Worm (Caenorhabditis elegans) whole organism, L4 larva: ENCODE results near the gene K02E7.4.

ENCODE experiments used
- F26F4.8 ChIP-seq: fragments of 200-800 bp; sonication (Bioruptor generic); conservative IDR thresholded peaks from 2 replicates; pipeline ENCODE4 v1.3.6; 2022; ENCODE audit warnings: missing genetic modification characterization, missing compliant biosample characterization
- F37D6.2 ChIP-seq: sonication (generic microtip); optimal IDR thresholded peaks from 2 replicates; lab custom pipeline; 2016; ENCODE audit warnings: mild to moderate bottlenecking, missing genetic modification characterization, missing compliant biosample characterization
- F49E8.2 ChIP-seq: sonication (generic microtip); optimal IDR thresholded peaks from 2 replicates; lab custom pipeline; 2016; ENCODE audit warnings: missing compliant biosample characterization, mild to moderate bottlenecking, missing genetic modification characterization, borderline replicate concordance
- R02D3.7 ChIP-seq: fragments of 150-350 bp; sonication (generic microtip); optimal IDR thresholded peaks from 3 replicates; lab custom pipeline; 2014; ENCODE audit warnings: missing biosample characterization, missing genetic modification characterization
- T20F7.1 ChIP-seq: fragments of 200-800 bp; sonication (Bioruptor generic); optimal IDR thresholded peaks from 2 replicates; lab custom pipeline; 2018; ENCODE audit warnings: mild to moderate bottlenecking, missing genetic modification characterization, missing compliant biosample characterization
- T26A8.4 ChIP-seq: fragments of 200-800 bp; sonication (Bioruptor generic); IDR thresholded peaks from 2 replicates; pipeline ENCODE4 v1.3.6; 2022; ENCODE audit warnings: missing genetic modification characterization, missing compliant biosample characterization
- Y48G9A.11 ChIP-seq: fragments of 200-800 bp; sonication (Bioruptor generic); IDR thresholded peaks from 2 replicates; pipeline ENCODE4 v1.3.6; 2022; ENCODE audit warnings: missing genetic modification reagents, missing genetic modification characterization, missing compliant biosample characterization
- Y75B8A.6 ChIP-seq: fragments of 200-800 bp; sonication (Bioruptor generic); IDR thresholded peaks from 2 replicates; pipeline ENCODE4 v1.3.6; 2022; ENCODE audit warnings: missing genetic modification reagents, missing genetic modification characterization, missing compliant biosample characterization
- ZK546.5 ChIP-seq, 2 experiments: sonication (generic microtip); optimal IDR thresholded peaks; 2 replicates each; lab custom pipeline; 2017; ENCODE audit warnings: missing biosample characterization in 2 of 2, missing genetic modification characterization in 2 of 2
- aha-1 ChIP-seq: fragments of 150-350 bp; peaks from one replicate; lab custom pipeline; 2014; ENCODE audit warnings: missing biosample characterization, missing genetic modification characterization
- aly-2 ChIP-seq: sonication (generic microtip); optimal IDR thresholded peaks from 2 replicates; lab custom pipeline; 2018; ENCODE audit warnings: missing biosample characterization, missing genetic modification characterization
- ceh-28 ChIP-seq: fragments of 150-350 bp; optimal IDR thresholded peaks from 2 replicates; lab custom pipeline; 2014; ENCODE audit warnings: missing biosample characterization, missing genetic modification reagents, missing genetic modification characterization
- ceh-32 ChIP-seq: sonication (generic microtip); optimal IDR thresholded peaks from 2 replicates; lab custom pipeline; 2016; ENCODE audit warnings: mild to moderate bottlenecking, missing genetic modification characterization, missing compliant biosample characterization; ENCODE audit not compliant: poor library complexity
- ctbp-1 ChIP-seq: fragments of 200-800 bp; sonication (Bioruptor generic); IDR thresholded peaks from 2 replicates; pipeline ENCODE4 v1.3.6; 2022; ENCODE audit warnings: missing genetic modification reagents, missing genetic modification characterization, missing compliant biosample characterization
- daf-8 ChIP-seq: fragments of 200-800 bp; sonication (Bioruptor generic); IDR thresholded peaks from 2 replicates; pipeline ENCODE4 v1.3.6; 2022; ENCODE audit warnings: missing genetic modification characterization, missing compliant biosample characterization
- dve-1 ChIP-seq: sonication (generic microtip); optimal IDR thresholded peaks from 2 replicates; lab custom pipeline; 2017; ENCODE audit warnings: antibody characterized with exemption, mild to moderate bottlenecking, missing genetic modification characterization, missing compliant biosample characterization; ENCODE audit not compliant: insufficient read depth
- egl-43 ChIP-seq: fragments of 200-800 bp; sonication (Bioruptor generic); IDR thresholded peaks from 2 replicates; pipeline ENCODE4 v1.3.6; 2022; ENCODE audit warnings: missing genetic modification reagents, missing genetic modification characterization, missing compliant biosample characterization
- lim-7 ChIP-seq: fragments of 200-800 bp; sonication (Bioruptor generic); IDR thresholded peaks from 2 replicates; pipeline ENCODE4 v1.3.6; 2022; ENCODE audit warnings: missing genetic modification characterization, missing compliant biosample characterization
- lin-38 ChIP-seq: fragments of 200-800 bp; sonication (Bioruptor generic); IDR thresholded peaks from 2 replicates; pipeline ENCODE4 v1.3.6; 2022; ENCODE audit warnings: missing genetic modification reagents, missing genetic modification characterization, missing compliant biosample characterization
- madf-5 ChIP-seq, 2 experiments: fragments of 200-800 bp; sonication (Bioruptor generic); IDR thresholded peaks; 2 replicates each; pipeline ENCODE4 v1.3.6; 2022; ENCODE audit warnings: missing compliant biosample characterization in 2 of 2, missing genetic modification characterization in 2 of 2
- mdt-29 ChIP-seq: fragments of 200-800 bp; sonication (Bioruptor generic); IDR thresholded peaks from 2 replicates; pipeline ENCODE4 v1.3.6; 2022; ENCODE audit warnings: missing genetic modification reagents, missing genetic modification characterization, missing compliant biosample characterization
- nhr-11 ChIP-seq: fragments of 150-350 bp; optimal IDR thresholded peaks from 2 replicates; lab custom pipeline; 2014; ENCODE audit warnings: missing biosample characterization, missing genetic modification characterization
- nhr-41 ChIP-seq: fragments of 200-800 bp; sonication (Bioruptor generic); IDR thresholded peaks from 2 replicates; pipeline ENCODE4 v1.3.6; 2022; ENCODE audit warnings: missing genetic modification reagents, missing genetic modification characterization, missing compliant biosample characterization
- pha-4 ChIP-seq, 2 experiments: fragments of 150-350 bp in 1 of 2; fragments of 200-800 bp in 1 of 2; sonication (Bioruptor generic) in 1 of 2; IDR thresholded peaks in 1 of 2; optimal IDR thresholded peaks in 1 of 2; 2 replicates each; pipeline versions ENCODE4 v1.3.6 to Lab custom; 2014 to 2022; ENCODE audit warnings: missing genetic modification characterization in 2 of 2, missing genetic modification reagents in 2 of 2, missing biosample characterization in 1 of 2, missing compliant biosample characterization in 1 of 2
- php-3 ChIP-seq: fragments of 200-800 bp; sonication (Bioruptor generic); IDR thresholded peaks from 2 replicates; pipeline ENCODE4 v1.3.6; 2022; ENCODE audit warnings: missing genetic modification reagents, missing genetic modification characterization, missing compliant biosample characterization
- pqm-1 ChIP-seq: sonication (generic microtip); optimal IDR thresholded peaks from 2 replicates; lab custom pipeline; 2017; ENCODE audit warnings: missing biosample characterization, missing genetic modification characterization
- saeg-2 ChIP-seq: fragments of 200-800 bp; sonication (Bioruptor generic); IDR thresholded peaks from 2 replicates; pipeline ENCODE4 v1.3.6; 2022; ENCODE audit warnings: missing genetic modification reagents, missing genetic modification characterization, missing compliant biosample characterization
- sdz-12 ChIP-seq: fragments of 200-800 bp; sonication (Bioruptor generic); optimal IDR thresholded peaks from 2 replicates; lab custom pipeline; 2018; ENCODE audit warnings: mild to moderate bottlenecking, missing genetic modification characterization, missing compliant biosample characterization
- set-16 ChIP-seq: fragments of 200-800 bp; sonication (Bioruptor generic); IDR thresholded peaks from 2 replicates; pipeline ENCODE4 v1.3.6; 2022; ENCODE audit warnings: missing genetic modification reagents, missing genetic modification characterization, missing compliant biosample characterization
- snpc-4 ChIP-seq: fragments of 150-350 bp; optimal IDR thresholded peaks from 2 replicates; lab custom pipeline; 2014; ENCODE audit warnings: missing biosample characterization, missing genetic modification characterization
- unc-130 ChIP-seq: sonication (generic microtip); optimal IDR thresholded peaks from 2 replicates; lab custom pipeline; 2016; ENCODE audit warnings: missing genetic modification reagents, missing genetic modification characterization, missing compliant biosample characterization
- zfp-2 ChIP-seq: sonication (generic microtip); optimal IDR thresholded peaks from 2 replicates; lab custom pipeline; 2016; ENCODE audit warnings: mild to moderate bottlenecking, missing genetic modification characterization, missing compliant biosample characterization
- zfp-3 ChIP-seq: fragments of 200-800 bp; sonication (Bioruptor generic); conservative IDR thresholded peaks from 2 replicates; pipeline ENCODE4 v1.3.6; 2022; ENCODE audit warnings: missing genetic modification reagents, missing genetic modification characterization, missing compliant biosample characterization
- zip-11 ChIP-seq: fragments of 200-800 bp; sonication (Bioruptor generic); IDR thresholded peaks from 2 replicates; pipeline ENCODE4 v1.3.6; 2022; ENCODE audit warnings: missing genetic modification characterization, missing compliant biosample characterization

Gene K02E7.4

DNA sequence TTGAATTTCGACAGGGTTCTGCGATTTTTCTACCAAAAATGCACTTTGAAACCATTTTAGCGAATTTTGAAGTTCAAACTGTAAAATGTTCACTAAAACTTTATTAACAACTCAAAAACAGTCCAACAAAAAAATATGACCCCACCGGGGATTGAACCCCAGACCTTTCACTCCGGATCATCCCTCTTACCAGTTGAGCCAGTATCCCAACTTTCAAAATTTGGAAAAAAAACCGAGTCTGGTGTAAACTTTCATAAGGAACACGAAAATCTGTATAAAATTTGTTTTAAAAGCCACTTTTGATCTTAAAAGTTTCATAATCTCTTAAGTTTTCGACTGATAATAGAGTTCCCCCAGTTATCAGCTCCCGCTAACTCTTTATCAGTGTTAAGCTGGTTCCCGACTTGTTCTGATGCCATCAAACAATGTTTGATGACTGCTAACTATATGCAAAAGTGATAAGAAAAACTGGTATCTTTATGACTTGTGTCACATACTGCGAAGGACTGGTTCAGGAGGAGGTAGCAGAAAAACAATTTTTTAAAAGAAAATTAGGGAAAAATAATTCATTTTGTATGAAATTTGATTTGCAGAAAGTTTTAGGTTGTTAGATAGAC is 31.4 kb downstream of the K02E7.4 start (continued):
- TF ChIP-seq php-3 (GFP tag; lab: Robert Waterston, UW), result peak; percentile 97
- TF ChIP-seq ceh-28, result no peak
- TF ChIP-seq ctbp-1 (GFP tag; lab: Robert Waterston, UW), result no peak
- TF ChIP-seq egl-43 (GFP tag; lab: Robert Waterston, UW), result no peak
- TF ChIP-seq nhr-41 (GFP tag; lab: Robert Waterston, UW), result 0 out of 2 replicates have a peak, but pooled peaks have one; percentile 59
- TF ChIP-seq F49E8.2 (tag; lab: Kevin White, UChicago), result no peak
- TF ChIP-seq, all 104 proteins: peak for 23

- TF ChIP-seq R02D3.7 (tag; lab: Kevin White, UChicago) (no peak), saeg-2 (GFP tag; lab: Robert Waterston, UW) (no peak), aha-1 (no peak), F26F4.8 (no peak), Y75B8A.6 (GFP tag; lab: Robert Waterston, UW) (no peak), aly-2 (no peak), F37D6.2 (tag; lab: Kevin White, UChicago) (no peak), zfp-3 (GFP tag; lab: Robert Waterston, UW) (no peak), daf-8 (GFP tag; lab: Robert Waterston, UW) (no peak), zip-11 (GFP tag; lab: Robert Waterston, UW) (no peak), lim-7 (GFP tag; lab: Robert Waterston, UW) (no peak), pqm-1 (tag; lab: Kevin White, UChicago) (no peak), ZK546.5 (tag; optimal IDR thresholded peaks at IDR 0.05; lab: Kevin White, UChicago) (no peak)
- TF ChIP-seq, all 104 proteins: peak for 0
Observed at ce11 chrII:1104409-1104808, 32.2 kb downstream of the K02E7.4 start, which contains the start of gene T13B5.9. T13B5.9 (minus strand) TSS chrII:1104509.

ce11 chrII:1105291-1105690 is 33.1 kb downstream of the K02E7.4 start:
- TF ChIP-seq zfp-2 (tag; lab: Kevin White, UChicago), result no peak
- TF ChIP-seq T20F7.1 (GFP tag; lab: Kevin White, UChicago), result no peak
- TF ChIP-seq set-16, result peak; percentile 99
- TF ChIP-seq Y48G9A.11, result no peak
- TF ChIP-seq pha-4 (GFP tag; IDR thresholded peaks at IDR 0.05; lab: Robert Waterston, UW), result peak; percentile 95; the same call in 1 of the 2 replicates
- no peak for TF ChIP-seq pha-4 (tag; optimal IDR thresholded peaks at IDR 0.05; lab: Kevin White, UChicago)

- TF ChIP-seq lin-38 (GFP tag; lab: Robert Waterston, UW) (0 out of 2 replicates have a peak, but pooled peaks have one; percentile 19), mdt-29 (GFP tag; lab: Robert Waterston, UW) (no peak)
Observed at ce11 chrII:1106914-1107597, 34.9 kb downstream of the K02E7.4 start, which contains the start of gene col-40. col-40 (minus strand) TSS chrII:1106964.

ce11 chrII:1110901-1111300 is 38.7 kb downstream of the K02E7.4 start, which contains the start of gene lips-11:
lips-11 (minus strand) TSS chrII:1111001.
- TF ChIP-seq madf-5 (GFP tag; IDR thresholded peaks at IDR 0.05; lab: Robert Waterston, UW) (no peak), mdt-29 (GFP tag; lab: Robert Waterston, UW) (no peak), nhr-11 (tag; lab: Kevin White, UChicago) (no peak), T26A8.4 (GFP tag; lab: Robert Waterston, UW) (no peak), unc-130 (no peak), dve-1 (tag; lab: Kevin White, UChicago) (no peak), sdz-12 (GFP tag; lab: Kevin White, UChicago) (no peak), snpc-4 (tag; lab: Kevin White, UChicago) (no peak), ceh-32 (no peak)
- TF ChIP-seq, all 104 proteins: peak for 0
